Fruit fly (Drosophila melanogaster) whole organism, embryonic: Measurements from ENCODE around the gene CG34248.

ENCODE experiments used
- Aef1 ChIP-seq: fragments of 200-800 bp; sonication (Bioruptor generic); IDR thresholded peaks from 3 replicates; pipeline ENCODE4 v1.3.6; 2022; ENCODE audit warnings: missing biosample characterization, missing genetic modification characterization
- Atf6 ChIP-seq: fragments of 200-800 bp; sonication (Bioruptor generic); IDR thresholded peaks from 2 replicates; pipeline ENCODE4 v1.3.6; 2022; ENCODE audit warnings: missing biosample characterization, missing genetic modification characterization
- Blimp-1 ChIP-seq: fragments of 200-800 bp; sonication (Bioruptor generic); optimal IDR thresholded peaks from 3 replicates; lab custom pipeline; 2018; ENCODE audit warnings: missing biosample characterization, missing genetic modification characterization, mild to moderate bottlenecking, moderate library complexity, missing genetic modification reagents
- BtbVII ChIP-seq: fragments of 200-800 bp; sonication (Bioruptor generic); optimal IDR thresholded peaks from 3 replicates; lab custom pipeline; 2017; ENCODE audit warnings: missing biosample characterization, mild to moderate bottlenecking, missing genetic modification characterization
- CG10321 ChIP-seq: fragments of 200-800 bp; sonication (Bioruptor generic); IDR thresholded peaks from 2 replicates; pipeline ENCODE4 v1.3.6; 2022; ENCODE audit warnings: missing biosample characterization, missing genetic modification characterization
- CG10979 ChIP-seq: fragments of 200-800 bp; sonication (Bioruptor generic); optimal IDR thresholded peaks from 2 replicates; lab custom pipeline; 2018; ENCODE audit warnings: missing biosample characterization, mild to moderate bottlenecking, missing genetic modification characterization, moderate library complexity
- CG14441 ChIP-seq: fragments of 200-800 bp; sonication (Bioruptor generic); IDR thresholded peaks from 2 replicates; pipeline ENCODE4 v1.3.6; 2022; ENCODE audit warnings: missing biosample characterization, missing genetic modification characterization
- CG2678 ChIP-seq: fragments of 200-800 bp; sonication (Bioruptor generic); optimal IDR thresholded peaks from 3 replicates; lab custom pipeline; 2019; ENCODE audit warnings: missing biosample characterization, mild to moderate bottlenecking, missing genetic modification characterization, moderate library complexity
- CG30020 ChIP-seq: fragments of 200-800 bp; optimal IDR thresholded peaks from 2 replicates; lab custom pipeline; 2019; ENCODE audit warnings: missing biosample characterization, mild to moderate bottlenecking, missing genetic modification characterization, moderate library complexity
- CG3281 ChIP-seq: fragments of 200-800 bp; sonication (Bioruptor generic); optimal IDR thresholded peaks from 3 replicates; lab custom pipeline; 2017; ENCODE audit warnings: missing biosample characterization, mild to moderate bottlenecking, missing genetic modification characterization
- CG34422 ChIP-seq: fragments of 200-800 bp; sonication (Bioruptor generic); IDR thresholded peaks from 3 replicates; pipeline ENCODE4 v1.3.6; 2022; ENCODE audit warnings: missing biosample characterization, missing genetic modification characterization
- CG4404 ChIP-seq: fragments of 200-800 bp; sonication (Bioruptor generic); IDR thresholded peaks from 2 replicates; pipeline ENCODE4 v1.3.6; 2022; ENCODE audit warnings: missing biosample characterization, missing genetic modification characterization
- CG6272 ChIP-seq: fragments of 200-800 bp; sonication (Bioruptor generic); IDR thresholded peaks from 2 replicates; pipeline ENCODE4 v1.3.6; 2022; ENCODE audit warnings: missing biosample characterization, missing genetic modification characterization
- CG7987 ChIP-seq: fragments of 200-800 bp; sonication (Bioruptor generic); optimal IDR thresholded peaks from 2 replicates; lab custom pipeline; 2018; ENCODE audit warnings: missing biosample characterization, mild to moderate bottlenecking, missing genetic modification characterization, moderate library complexity
- Deaf1 ChIP-seq: fragments of 200-800 bp; optimal IDR thresholded peaks from 3 replicates; lab custom pipeline; 2019; ENCODE audit warnings: missing biosample characterization, mild to moderate bottlenecking, missing genetic modification characterization, moderate library complexity
- Dp ChIP-seq: fragments of 200-800 bp; sonication (Bioruptor generic); optimal IDR thresholded peaks from 2 replicates; lab custom pipeline; 2018; ENCODE audit warnings: missing biosample characterization, mild to moderate bottlenecking, missing genetic modification characterization, moderate library complexity
- Drgx ChIP-seq: fragments of 200-800 bp; sonication (Bioruptor generic); IDR thresholded peaks from 2 replicates; pipeline ENCODE4 v1.3.6; 2022; ENCODE audit warnings: missing biosample characterization, missing genetic modification characterization
- Eip74EF ChIP-seq, 2 experiments: fragments of 200-800 bp in 1 of 2; fragments of >200 bp in 1 of 2; sonication (Bioruptor generic) in 1 of 2; optimal IDR thresholded peaks; 2 replicates each; lab custom pipeline; 2017 to 2019; ENCODE audit warnings: missing biosample characterization in 2 of 2, missing genetic modification characterization in 2 of 2, mild to moderate bottlenecking in 1 of 2, moderate library complexity in 1 of 2
- HmgD ChIP-seq: fragments of 200-800 bp; sonication (Bioruptor generic); optimal IDR thresholded peaks from 3 replicates; lab custom pipeline; 2016; ENCODE audit warnings: missing biosample characterization, missing genetic modification characterization
- Hmr ChIP-seq: fragments of 200-800 bp; sonication (Bioruptor generic); optimal IDR thresholded peaks from 3 replicates; lab custom pipeline; 2017; ENCODE audit warnings: mild to moderate bottlenecking, missing biosample characterization, missing genetic modification reagents, missing genetic modification characterization
- Hsf ChIP-seq: fragments of 200-800 bp; sonication (Bioruptor generic); optimal IDR thresholded peaks from 3 replicates; lab custom pipeline; 2016; ENCODE audit warnings: missing biosample characterization, missing genetic modification characterization
- NC2β ChIP-seq: fragments of 200-800 bp; sonication (Bioruptor generic); optimal IDR thresholded peaks from 2 replicates; lab custom pipeline; 2016; ENCODE audit warnings: missing biosample characterization, missing genetic modification characterization
- NfI ChIP-seq: fragments of 200-800 bp; sonication (Bioruptor generic); optimal IDR thresholded peaks from 3 replicates; lab custom pipeline; 2018; ENCODE audit warnings: missing biosample characterization, mild to moderate bottlenecking, missing genetic modification characterization, moderate library complexity
- Ptx1 ChIP-seq: fragments of 200-800 bp; sonication (Bioruptor generic); IDR thresholded peaks from 2 replicates; pipeline ENCODE4 v1.3.6; 2022; ENCODE audit warnings: missing biosample characterization, missing genetic modification characterization
- Rx ChIP-seq: fragments of 200-800 bp; sonication (Bioruptor generic); IDR thresholded peaks from 2 replicates; pipeline ENCODE4 v1.3.6; 2022; ENCODE audit warnings: missing biosample characterization, missing genetic modification characterization
- Sox100B ChIP-seq: fragments of 200-800 bp; sonication (Bioruptor generic); optimal IDR thresholded peaks from 3 replicates; lab custom pipeline; 2018; ENCODE audit warnings: missing biosample characterization, mild to moderate bottlenecking, missing genetic modification characterization
- cas ChIP-seq: fragments of 200-800 bp; sonication (Bioruptor generic); IDR thresholded peaks from 2 replicates; pipeline ENCODE4 v1.3.6; 2022; ENCODE audit warnings: missing biosample characterization, missing genetic modification characterization
- cg ChIP-seq: fragments of 200-800 bp; sonication (Bioruptor generic); optimal IDR thresholded peaks from 3 replicates; lab custom pipeline; 2019; ENCODE audit warnings: missing biosample characterization, mild to moderate bottlenecking, missing genetic modification characterization, moderate library complexity
- corto ChIP-seq: fragments of 200-800 bp; sonication (Bioruptor generic); optimal IDR thresholded peaks from 2 replicates; lab custom pipeline; 2016; ENCODE audit warnings: missing biosample characterization, mild to moderate bottlenecking, missing genetic modification characterization, moderate library complexity
- cwo ChIP-seq: fragments of 200-800 bp; sonication (Bioruptor generic); optimal IDR thresholded peaks from 3 replicates; lab custom pipeline; 2017; ENCODE audit warnings: missing biosample characterization, missing genetic modification characterization, mild to moderate bottlenecking, moderate library complexity, missing genetic modification reagents
- eve ChIP-seq, 2 experiments: fragments of >200 bp; optimal IDR thresholded peaks; 2 replicates each; lab custom pipeline; 2017; ENCODE audit warnings: missing biosample characterization in 2 of 2, missing genetic modification characterization in 2 of 2
- fu2 ChIP-seq: fragments of 200-800 bp; sonication (Bioruptor generic); optimal IDR thresholded peaks from 2 replicates; lab custom pipeline; 2016; ENCODE audit warnings: missing biosample characterization, missing genetic modification characterization
- inv ChIP-seq: fragments of 200-800 bp; sonication (Bioruptor generic); IDR thresholded peaks from 2 replicates; pipeline ENCODE4 v1.3.6; 2022; ENCODE audit warnings: missing biosample characterization, missing genetic modification characterization; ENCODE audit not compliant: partially characterized antibody
- lola ChIP-seq, 3 experiments: fragments of >200 bp in 2 of 3; fragments of 200-800 bp in 1 of 3; sonication (Bioruptor generic) in 1 of 3; optimal IDR thresholded peaks; 2 replicates each; lab custom pipeline; 2017 to 2019; ENCODE audit warnings: missing biosample characterization in 3 of 3, missing genetic modification characterization in 3 of 3, mild to moderate bottlenecking in 1 of 3, moderate library complexity in 1 of 3
- maf-S ChIP-seq: fragments of 200-800 bp; sonication (Bioruptor generic); optimal IDR thresholded peaks from 2 replicates; lab custom pipeline; 2016; ENCODE audit warnings: missing biosample characterization, missing genetic modification characterization
- oc ChIP-seq: fragments of 200-800 bp; sonication (Bioruptor generic); optimal IDR thresholded peaks from 2 replicates; lab custom pipeline; 2018; ENCODE audit warnings: missing biosample characterization, mild to moderate bottlenecking, missing genetic modification characterization, moderate library complexity
- odd ChIP-seq: fragments of 200-800 bp; sonication (Bioruptor generic); optimal IDR thresholded peaks from 2 replicates; lab custom pipeline; 2017; ENCODE audit warnings: missing biosample characterization, mild to moderate bottlenecking, missing genetic modification characterization
- pan ChIP-seq, 4 experiments: fragments of >200 bp in 3 of 4; fragments of 200-800 bp in 1 of 4; sonication (Bioruptor generic) in 1 of 4; optimal IDR thresholded peaks in 3 of 4; IDR thresholded peaks in 1 of 4; 2 replicates each; pipeline versions ENCODE4 v1.3.6 to Lab custom; 2017 to 2022; ENCODE audit warnings: missing biosample characterization in 2 of 4, missing genetic modification characterization in 2 of 4, mixed read lengths in 1 of 4
- rib ChIP-seq: fragments of 200-800 bp; sonication (Bioruptor generic); IDR thresholded peaks from 2 replicates; pipeline ENCODE4 v1.3.6; 2022; ENCODE audit warnings: missing biosample characterization, missing genetic modification characterization
- sqz ChIP-seq: fragments of 200-800 bp; sonication (Bioruptor generic); optimal IDR thresholded peaks from 3 replicates; lab custom pipeline; 2018; ENCODE audit warnings: missing biosample characterization, mild to moderate bottlenecking, missing genetic modification characterization
- tx ChIP-seq: fragments of 200-800 bp; sonication (Bioruptor generic); optimal IDR thresholded peaks from 2 replicates; lab custom pipeline; 2016; ENCODE audit warnings: missing biosample characterization, missing genetic modification characterization
- yki ChIP-seq: fragments of >200 bp; optimal IDR thresholded peaks from 3 replicates; lab custom pipeline; 2018

CG34248 gene

DNA sequence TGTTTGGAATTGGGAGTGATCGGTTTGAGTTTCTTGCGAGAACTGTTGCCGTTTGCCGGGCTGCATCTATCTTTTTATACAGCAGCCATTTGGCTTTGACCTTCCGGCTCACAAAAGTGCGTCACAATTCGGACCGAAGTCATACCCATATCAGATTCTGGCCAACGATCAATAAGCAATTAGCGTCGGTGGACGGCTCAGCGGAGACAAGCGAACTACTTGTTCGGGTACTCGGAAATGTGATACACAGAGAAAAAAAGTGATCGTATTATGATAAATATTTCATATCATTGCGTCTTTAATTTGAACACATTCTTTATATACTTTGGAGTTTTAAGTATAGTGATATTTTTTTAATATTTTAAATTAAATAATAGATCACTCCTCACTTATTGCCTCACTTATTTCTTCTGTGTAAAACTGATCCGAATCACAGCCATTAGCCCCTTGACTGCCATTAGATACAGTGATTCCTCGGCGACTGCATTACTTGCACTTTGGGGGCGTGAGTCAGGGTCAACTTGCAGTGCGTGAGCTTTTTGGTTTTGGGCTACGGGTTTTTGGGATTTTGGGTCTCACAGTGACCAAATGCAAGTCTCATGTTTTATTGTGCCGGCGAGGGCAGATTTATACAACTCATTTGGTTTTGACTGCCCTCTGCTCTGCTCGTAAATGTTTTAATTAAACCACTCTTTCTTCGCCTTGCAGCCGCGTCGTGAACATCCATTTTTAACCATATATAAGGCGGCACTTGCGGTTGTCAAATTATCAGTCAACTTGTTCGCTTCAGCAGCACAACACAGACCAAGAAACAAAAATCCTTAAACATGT is 35.3 kb upstream of the CG34248 start, which contains the start of the genes CG13043 and CG13063 (continued):
- TF ChIP-seq Rx (GFP tag; lab: Robert Waterston, UW) (no peak), rib (no peak), cwo (GFP tag; lab: Kevin White, UChicago) (no peak), NfI (no peak), tx (GFP tag; lab: Kevin White, UChicago) (no peak), CG2678 (tag; lab: Kevin White, UChicago) (peak; percentile 42), Ptx1 (peak; percentile 35; the same call in 1 of the 2 replicates), Atf6 (GFP tag; lab: Robert Waterston, UW) (peak; percentile 15; the same call in 1 of the 2 replicates), Blimp-1 (peak; percentile 27), cg (GFP tag; lab: Kevin White, UChicago) (no peak), pan (optimal IDR thresholded peaks at IDR 0.05; lab: Kevin White, UChicago) (no peak), pan (GFP tag; optimal IDR thresholded peaks at IDR 0.05 in 1 of 2, IDR thresholded peaks at IDR 0.05 in 1 of 2) (no peak), CG6272 (no peak), CG10321 (GFP tag; lab: Robert Waterston, UW) (no peak), odd (GFP tag; lab: Kevin White, UChicago) (no peak), CG14441 (0 out of 2 replicates have a peak, but pooled peaks have one; percentile 27), Deaf1 (tag; lab: Kevin White, UChicago) (peak; percentile 18), oc (tag; lab: Kevin White, UChicago) (peak; percentile 7), Eip74EF (GFP tag; optimal IDR thresholded peaks at IDR 0.05; lab: Kevin White, UChicago) (peak in 1 of 2 experiments; percentile 5), Hmr (GFP tag; lab: Kevin White, UChicago) (no peak), fu2 (GFP tag; lab: Kevin White, UChicago) (no peak), CG30020 (tag; lab: Kevin White, UChicago) (no peak), Dp (GFP tag; lab: Kevin White, UChicago) (no peak), Sox100B (GFP tag; lab: Kevin White, UChicago) (peak; percentile 32), lola (GFP tag; optimal IDR thresholded peaks at IDR 0.05; lab: Kevin White, UChicago) (no peak), BtbVII (GFP tag; lab: Kevin White, UChicago) (no peak), Aef1 (GFP tag; lab: Robert Waterston, UW) (no peak), CG4404 (GFP tag; lab: Robert Waterston, UW) (no peak)

DNA sequence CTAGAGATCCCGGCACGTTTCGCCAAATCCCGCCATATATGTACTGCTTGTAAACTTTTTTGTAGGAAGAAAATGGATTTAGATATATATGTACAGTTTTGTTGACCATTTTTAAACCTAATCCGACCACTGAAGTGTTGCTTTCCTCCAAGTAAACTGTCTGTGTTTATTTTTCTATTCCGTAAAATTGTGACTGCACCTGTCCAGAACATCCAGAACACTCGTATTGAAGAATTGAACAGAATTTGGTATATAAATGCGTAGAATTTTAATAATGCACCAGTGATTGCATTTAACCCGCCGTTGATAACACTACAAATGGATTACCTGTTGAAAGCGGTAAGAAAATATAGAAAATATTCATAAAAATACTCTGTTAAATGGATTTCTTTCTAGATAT is 33.3 kb upstream of the CG34248 start, which contains the start of gene CG43249:
Gene CG43249 (plus strand): TSS at position 301 of the 400 bp plus-strand sequence.
- TF ChIP-seq Drgx (GFP tag; lab: Robert Waterston, UW) (no peak), CG7987 (GFP tag; lab: Kevin White, UChicago) (no peak), inv (GFP tag; lab: Robert Waterston, UW) (no peak), corto (no peak), CG34422 (GFP tag; lab: Robert Waterston, UW) (no peak), sqz (GFP tag; lab: Kevin White, UChicago) (no peak), NC2β (GFP tag; lab: Kevin White, UChicago) (no peak), CG3281 (no peak), maf-S (GFP tag; lab: Kevin White, UChicago) (no peak), eve (GFP tag; optimal IDR thresholded peaks at IDR 0.05; lab: Kevin White, UChicago) (no peak), CG10979 (tag; lab: Kevin White, UChicago) (no peak), Hsf (no peak), cas (GFP tag; lab: Robert Waterston, UW) (no peak), HmgD (GFP tag; lab: Kevin White, UChicago) (no peak), yki (no peak), lola (GFP tag; optimal IDR thresholded peaks at IDR 0.05; lab: Kevin White, UChicago) (no peak)
- TF ChIP-seq, all 482 proteins: peak for 0
